Worm (Caenorhabditis elegans): ENCODE results near the gene F12A10.8.

F12A10.8 gene

DNA sequence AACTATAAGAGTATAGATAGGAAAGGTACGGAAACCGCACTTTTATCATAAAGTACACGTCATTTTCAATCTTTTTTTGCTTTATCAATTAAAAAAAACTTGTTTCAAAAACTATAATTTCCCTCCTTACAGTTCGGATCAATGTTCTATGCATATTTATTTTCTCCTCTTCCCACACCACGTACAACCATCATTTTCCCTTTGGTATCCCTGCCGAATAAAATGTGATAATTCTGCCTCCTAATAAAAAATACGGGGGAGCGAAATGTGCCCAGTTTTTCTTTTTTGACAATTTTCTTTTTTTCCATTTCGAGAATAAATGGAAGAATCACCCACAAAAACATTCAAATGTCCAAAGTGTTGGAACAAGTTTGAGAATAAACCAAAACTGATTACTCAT, 14.7 kb upstream of the F12A10.8 start, which contains the start of gene ZK177.3:
Gene ZK177.3, plus strand, starts transcription at position 301 of the 400 bp plus-strand sequence.
- TF ChIP-seq T22C8.4 (GFP tag; IDR thresholded peaks at IDR 0.05) (no peak), klf-2 (GFP tag; conservative IDR thresholded peaks at IDR 0.05) (no peak), ztf-23 (GFP tag; IDR thresholded peaks at IDR 0.05) (no peak), med-1 (GFP tag; optimal IDR thresholded peaks at IDR 0.05; ENCODE audit: insufficient read depth) (no peak), cog-1 (tag; optimal IDR thresholded peaks at IDR 0.05) (no peak), flt-1 (GFP tag; IDR thresholded peaks at IDR 0.05) (no peak), tab-1 (GFP tag; IDR thresholded peaks at IDR 0.05) (no peak), ref-1 (GFP tag; conservative IDR thresholded peaks at IDR 0.05) (no peak), ztf-29 (GFP tag; IDR thresholded peaks at IDR 0.05) (no peak)

ce11 chrII:5514846-5515245, 14.0 kb upstream of the F12A10.8 start, which contains the start of gene sahd-1:
Gene sahd-1 (minus strand): TSS chrII:5514945.
- TF ChIP-seq ztf-23 (GFP tag; IDR thresholded peaks at IDR 0.05) (no peak), T22C8.4 (GFP tag; IDR thresholded peaks at IDR 0.05) (no peak), flt-1 (GFP tag; IDR thresholded peaks at IDR 0.05) (no peak), ztf-29 (GFP tag; IDR thresholded peaks at IDR 0.05) (no peak), tab-1 (GFP tag; IDR thresholded peaks at IDR 0.05) (no peak), cog-1 (tag; optimal IDR thresholded peaks at IDR 0.05) (no peak), ref-1 (GFP tag; conservative IDR thresholded peaks at IDR 0.05) (no peak), med-1 (GFP tag; optimal IDR thresholded peaks at IDR 0.05; ENCODE audit: insufficient read depth) (no peak), klf-2 (GFP tag; conservative IDR thresholded peaks at IDR 0.05) (no peak)

DNA sequence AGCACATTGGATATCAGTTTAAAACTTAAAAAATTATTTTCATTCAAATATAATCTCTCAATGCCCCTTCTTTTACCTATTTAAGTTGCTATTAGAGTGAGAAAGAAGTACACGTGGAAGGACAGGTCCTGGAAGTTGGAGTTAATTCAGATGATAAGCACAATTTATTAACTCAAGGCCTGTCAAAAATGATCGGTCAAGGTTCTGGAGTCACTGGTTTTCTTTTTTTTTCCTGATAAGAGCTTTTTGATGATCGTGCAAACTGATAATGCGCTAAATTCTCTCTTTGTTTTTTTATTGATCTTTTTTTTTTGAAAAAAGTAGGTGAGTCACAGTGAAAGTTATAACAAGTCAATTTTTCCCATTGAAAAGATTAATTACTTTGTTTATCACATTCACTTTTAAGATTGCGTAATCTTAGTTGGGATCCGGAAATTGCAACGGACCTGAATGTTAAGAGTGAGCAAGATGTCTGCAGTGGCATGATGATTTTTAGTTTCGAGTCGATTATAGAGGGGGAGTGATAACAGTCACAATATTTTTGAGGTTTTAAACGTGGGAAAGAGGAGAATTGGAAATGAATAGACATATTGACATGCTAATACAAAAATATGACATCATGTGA, 11.7 kb upstream of the F12A10.8 start:
- no peak for TF ChIP-seq med-1 (GFP tag; optimal IDR thresholded peaks at IDR 0.05; ENCODE audit: insufficient read depth)
- no peak for TF ChIP-seq ztf-23 (GFP tag; IDR thresholded peaks at IDR 0.05)
- no peak for TF ChIP-seq flt-1 (GFP tag; IDR thresholded peaks at IDR 0.05)
- TF ChIP-seq tab-1 (GFP tag; IDR thresholded peaks at IDR 0.05) = no peak
- no peak for TF ChIP-seq cog-1 (tag; optimal IDR thresholded peaks at IDR 0.05)

DNA sequence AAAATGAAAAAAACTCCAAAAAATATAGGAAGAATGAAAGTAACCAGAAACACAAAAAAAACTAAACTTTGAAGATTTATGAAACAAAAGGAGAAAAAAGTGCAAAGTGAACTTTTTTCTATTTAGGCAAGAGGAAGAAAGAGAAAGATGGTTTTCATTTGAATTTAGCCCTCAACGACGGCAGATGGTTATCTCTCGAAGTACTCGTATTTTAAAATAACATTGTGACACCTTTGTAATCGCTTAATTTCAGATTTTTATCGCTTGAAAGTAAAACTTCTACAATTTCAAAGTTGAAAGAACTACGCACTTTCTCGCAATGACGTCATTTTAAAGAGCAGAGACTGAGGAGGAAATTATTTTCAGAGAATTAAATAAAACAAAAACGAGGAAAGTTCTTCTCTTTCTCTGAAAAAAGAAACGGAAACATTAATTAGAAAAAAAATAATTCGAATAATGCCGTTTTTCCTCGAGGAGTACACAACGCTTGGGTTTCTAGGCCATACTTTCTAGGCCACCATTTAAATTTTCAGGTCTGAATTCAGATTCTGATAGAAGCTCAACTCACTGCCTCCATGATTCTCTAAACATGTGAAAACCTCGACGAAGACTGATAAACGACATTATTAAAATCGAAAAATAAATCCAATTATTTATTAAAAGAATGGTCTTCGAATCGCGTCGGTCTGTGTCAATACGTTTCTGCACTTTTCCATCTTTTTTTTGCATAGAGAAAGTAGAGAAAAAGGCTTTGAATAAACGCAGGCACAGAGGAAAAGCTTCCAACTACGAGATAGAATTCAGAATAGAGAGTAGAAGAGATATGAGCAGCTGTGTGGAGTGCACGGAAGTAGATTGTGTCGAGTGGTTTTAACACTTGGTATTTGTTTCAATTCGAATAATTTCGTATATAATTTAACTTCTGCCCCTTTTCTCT, 10.8 kb upstream of the F12A10.8 start:
- TF ChIP-seq cog-1 (tag; optimal IDR thresholded peaks at IDR 0.05) (peak; percentile 44), tab-1 (GFP tag; IDR thresholded peaks at IDR 0.05) (no peak)

ce11 chrII:5505820-5506287, 5.0 kb upstream of the F12A10.8 start, which contains the start of gene npp-24:
Gene npp-24 (plus strand): TSS chrII:5505870.
- no peak for TF ChIP-seq klf-2 (GFP tag; conservative IDR thresholded peaks at IDR 0.05)
- no peak for TF ChIP-seq tab-1 (GFP tag; IDR thresholded peaks at IDR 0.05)
- TF ChIP-seq ztf-29 (GFP tag; IDR thresholded peaks at IDR 0.05) = no peak
- no peak for TF ChIP-seq ztf-23 (GFP tag; IDR thresholded peaks at IDR 0.05)
- TF ChIP-seq cog-1 (tag; optimal IDR thresholded peaks at IDR 0.05) = no peak
- TF ChIP-seq T22C8.4 (GFP tag; IDR thresholded peaks at IDR 0.05) = no peak
- TF ChIP-seq ref-1 (GFP tag; conservative IDR thresholded peaks at IDR 0.05) = no peak

ce11 chrII:5503760-5504159, 2.9 kb upstream of the F12A10.8 start, which contains the start of gene cyp-44A1:
Gene cyp-44A1 (plus strand): TSS chrII:5504044.
- TF ChIP-seq ztf-29 (GFP tag; IDR thresholded peaks at IDR 0.05) = no peak
- TF ChIP-seq tab-1 (GFP tag; IDR thresholded peaks at IDR 0.05) = no peak
- TF ChIP-seq ztf-23 (GFP tag; IDR thresholded peaks at IDR 0.05) = no peak
- TF ChIP-seq ref-1 (GFP tag; conservative IDR thresholded peaks at IDR 0.05) = no peak
- no peak for TF ChIP-seq T22C8.4 (GFP tag; IDR thresholded peaks at IDR 0.05)
- TF ChIP-seq flt-1 (GFP tag; IDR thresholded peaks at IDR 0.05) = no peak
- no peak for TF ChIP-seq med-1 (GFP tag; optimal IDR thresholded peaks at IDR 0.05; ENCODE audit: insufficient read depth)
- no peak for TF ChIP-seq klf-2 (GFP tag; conservative IDR thresholded peaks at IDR 0.05)
- no peak for TF ChIP-seq cog-1 (tag; optimal IDR thresholded peaks at IDR 0.05)

DNA sequence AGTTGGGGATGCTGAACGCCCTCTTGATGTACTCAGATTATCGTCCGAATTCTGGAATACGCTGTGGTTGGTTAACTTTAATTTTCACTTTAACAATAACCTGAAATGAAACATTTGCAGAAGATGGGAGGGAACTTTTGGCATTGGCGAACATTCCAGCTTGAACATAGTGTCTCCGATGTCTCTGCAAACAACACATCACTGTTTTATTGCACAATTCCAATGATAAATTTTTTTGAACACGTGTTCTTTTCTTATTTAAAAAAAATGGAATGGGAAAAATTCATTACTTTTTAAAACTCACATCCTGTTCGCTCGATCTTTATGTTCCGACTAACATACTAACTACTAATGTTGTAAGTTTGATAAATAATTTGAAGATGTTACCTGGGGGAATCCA, 394 bp downstream of the F12A10.8 start, which contains the start of gene fzy-1:
Gene fzy-1, plus strand, starts transcription at position 301 of the 400 bp plus-strand sequence.
- TF ChIP-seq klf-2 (GFP tag; conservative IDR thresholded peaks at IDR 0.05) (no peak), med-1 (GFP tag; optimal IDR thresholded peaks at IDR 0.05; ENCODE audit: insufficient read depth) (no peak), cog-1 (tag; optimal IDR thresholded peaks at IDR 0.05) (no peak), ref-1 (GFP tag; conservative IDR thresholded peaks at IDR 0.05) (no peak), ztf-23 (GFP tag; IDR thresholded peaks at IDR 0.05) (no peak), T22C8.4 (GFP tag; IDR thresholded peaks at IDR 0.05) (no peak), tab-1 (GFP tag; IDR thresholded peaks at IDR 0.05) (no peak), flt-1 (GFP tag; IDR thresholded peaks at IDR 0.05) (no peak), ztf-29 (GFP tag; IDR thresholded peaks at IDR 0.05) (no peak)

DNA sequence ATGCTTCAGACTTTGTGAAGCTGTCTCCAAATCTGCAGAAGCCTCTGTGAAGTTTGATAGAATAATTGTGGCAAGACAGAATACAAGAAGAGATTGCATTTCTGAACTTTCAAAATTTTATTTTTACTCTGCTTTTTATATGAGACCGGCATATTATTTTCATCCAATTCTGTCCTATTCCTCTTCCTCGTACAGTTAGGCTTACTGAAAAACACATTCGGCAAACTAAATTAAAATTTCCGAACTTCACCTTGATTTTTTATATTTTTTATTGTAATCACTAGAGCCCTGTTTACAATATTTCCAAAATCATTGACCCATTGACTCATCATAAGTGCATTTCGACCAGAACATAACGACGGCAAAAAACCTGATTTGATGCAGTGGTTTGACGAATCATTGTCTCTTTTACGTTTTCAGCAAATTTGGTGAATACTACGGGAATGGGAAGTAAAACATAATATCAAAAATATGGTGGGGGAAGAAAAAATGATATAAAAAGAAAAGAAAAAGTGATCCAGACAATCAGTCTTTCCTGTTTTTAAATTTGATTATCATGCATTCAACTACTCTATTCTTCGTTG, 2.6 kb downstream of the F12A10.8 start, which contains the start of the genes suex-1 and F12A10.9:
Gene suex-1, minus strand, starts transcription at position 101 of the 584 bp plus-strand sequence.
Gene F12A10.9, plus strand, starts transcription at position 534 of the 584 bp plus-strand sequence.
- TF ChIP-seq ref-1 (GFP tag; conservative IDR thresholded peaks at IDR 0.05) (no peak), ztf-29 (GFP tag; IDR thresholded peaks at IDR 0.05) (no peak), cog-1 (tag; optimal IDR thresholded peaks at IDR 0.05) (no peak), flt-1 (GFP tag; IDR thresholded peaks at IDR 0.05) (no peak), tab-1 (GFP tag; IDR thresholded peaks at IDR 0.05) (no peak), med-1 (GFP tag; optimal IDR thresholded peaks at IDR 0.05; ENCODE audit: insufficient read depth) (no peak), T22C8.4 (GFP tag; IDR thresholded peaks at IDR 0.05) (no peak), klf-2 (GFP tag; conservative IDR thresholded peaks at IDR 0.05) (no peak), ztf-23 (GFP tag; IDR thresholded peaks at IDR 0.05) (no peak)

DNA sequence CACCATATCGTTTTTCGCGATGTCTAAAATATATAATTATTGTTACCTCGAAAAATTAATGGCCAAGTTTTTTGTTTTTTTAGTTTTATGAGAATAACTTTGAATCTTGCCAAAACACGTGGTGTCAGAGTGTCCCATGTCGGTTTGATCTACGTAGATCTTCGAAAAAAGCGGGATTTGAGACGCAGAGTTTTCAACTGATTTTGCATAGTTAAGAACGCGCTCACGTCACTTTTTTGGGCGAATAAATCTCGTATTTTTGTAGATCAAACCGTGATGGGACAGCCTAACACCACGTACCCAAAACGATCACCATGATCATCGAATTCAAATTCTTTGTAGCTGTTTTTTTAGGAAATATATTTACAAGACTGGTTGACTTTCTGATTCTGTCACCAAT, 3.3 kb downstream of the F12A10.8 start:
- TF ChIP-seq T22C8.4 (GFP tag; IDR thresholded peaks at IDR 0.05) (no peak), flt-1 (GFP tag; IDR thresholded peaks at IDR 0.05) (no peak), med-1 (GFP tag; optimal IDR thresholded peaks at IDR 0.05; ENCODE audit: insufficient read depth) (no peak), tab-1 (GFP tag; IDR thresholded peaks at IDR 0.05) (no peak), ztf-29 (GFP tag; IDR thresholded peaks at IDR 0.05) (no peak), ztf-23 (GFP tag; IDR thresholded peaks at IDR 0.05) (no peak)

Data from whole organism, midembryonic.